Worm (Caenorhabditis elegans) whole organism, L4 larva: Measurements from ENCODE around the gene T04H1.5.

Experiments
- D1046.2 ChIP-seq: fragments of 200-800 bp; sonication (Bioruptor generic); IDR thresholded peaks from 2 replicates; pipeline ENCODE4 v1.3.6; 2022; ENCODE audit warnings: missing genetic modification characterization, missing compliant biosample characterization
- F26F4.8 ChIP-seq: fragments of 200-800 bp; sonication (Bioruptor generic); conservative IDR thresholded peaks from 2 replicates; pipeline ENCODE4 v1.3.6; 2022; ENCODE audit warnings: missing genetic modification characterization, missing compliant biosample characterization
- R02D3.7 ChIP-seq: fragments of 150-350 bp; sonication (generic microtip); optimal IDR thresholded peaks from 3 replicates; lab custom pipeline; 2014; ENCODE audit warnings: missing biosample characterization, missing genetic modification characterization
- T20F7.1 ChIP-seq: fragments of 200-800 bp; sonication (Bioruptor generic); optimal IDR thresholded peaks from 2 replicates; lab custom pipeline; 2018; ENCODE audit warnings: mild to moderate bottlenecking, missing genetic modification characterization, missing compliant biosample characterization
- T26A8.4 ChIP-seq: fragments of 200-800 bp; sonication (Bioruptor generic); IDR thresholded peaks from 2 replicates; pipeline ENCODE4 v1.3.6; 2022; ENCODE audit warnings: missing genetic modification characterization, missing compliant biosample characterization
- Y105C5A.15 ChIP-seq: fragments of 200-800 bp; sonication (Bioruptor generic); IDR thresholded peaks from 2 replicates; pipeline ENCODE4 v1.3.6; 2022; ENCODE audit warnings: missing genetic modification characterization, missing compliant biosample characterization
- Y5F2A.4 ChIP-seq: fragments of 200-800 bp; sonication (Bioruptor generic); optimal IDR thresholded peaks from 2 replicates; lab custom pipeline; 2018; ENCODE audit warnings: mild to moderate bottlenecking, missing genetic modification characterization, missing compliant biosample characterization
- ZK337.2 ChIP-seq: fragments of 200-800 bp; sonication (Bioruptor generic); IDR thresholded peaks from 2 replicates; pipeline ENCODE4 v1.3.6; 2022; ENCODE audit warnings: missing genetic modification reagents, missing genetic modification characterization, missing compliant biosample characterization
- ZK546.5 ChIP-seq, 2 experiments: sonication (generic microtip); optimal IDR thresholded peaks; 2 replicates each; lab custom pipeline; 2017; ENCODE audit warnings: missing biosample characterization in 2 of 2, missing genetic modification characterization in 2 of 2
- aly-2 ChIP-seq: sonication (generic microtip); optimal IDR thresholded peaks from 2 replicates; lab custom pipeline; 2018; ENCODE audit warnings: missing biosample characterization, missing genetic modification characterization
- ceh-44 ChIP-seq: fragments of 200-800 bp; sonication (Bioruptor generic); IDR thresholded peaks from 2 replicates; pipeline ENCODE4 v1.3.6; 2022; ENCODE audit warnings: missing genetic modification reagents, missing genetic modification characterization, missing compliant biosample characterization
- ceh-62 ChIP-seq: sonication (generic microtip); optimal IDR thresholded peaks from 2 replicates; lab custom pipeline; 2017; ENCODE audit warnings: missing biosample characterization, missing genetic modification characterization
- daf-16 ChIP-seq, 3 experiments: sonication (generic microtip); optimal IDR thresholded peaks; 2 replicates each; lab custom pipeline; 2016 to 2017; ENCODE audit warnings: missing genetic modification characterization in 3 of 3, missing genetic modification reagents in 3 of 3, mild to moderate bottlenecking in 2 of 3, missing compliant biosample characterization in 2 of 3, missing biosample characterization in 1 of 3, moderate library complexity in 1 of 3
- daf-19 ChIP-seq: fragments of 200-800 bp; sonication (Bioruptor generic); conservative IDR thresholded peaks from 2 replicates; pipeline ENCODE4 v1.3.6; 2022; ENCODE audit warnings: missing genetic modification characterization, missing compliant biosample characterization
- dmd-6 ChIP-seq: fragments of 200-800 bp; sonication (Bioruptor generic); IDR thresholded peaks from 2 replicates; pipeline ENCODE4 v1.3.6; 2022; ENCODE audit warnings: missing genetic modification reagents, missing genetic modification characterization, missing compliant biosample characterization
- dpl-1 ChIP-seq: fragments of 150-350 bp; optimal IDR thresholded peaks from 2 replicates; lab custom pipeline; 2014; ENCODE audit warnings: missing biosample characterization, missing genetic modification reagents, missing genetic modification characterization
- dve-1 ChIP-seq: sonication (generic microtip); optimal IDR thresholded peaks from 2 replicates; lab custom pipeline; 2017; ENCODE audit warnings: antibody characterized with exemption, mild to moderate bottlenecking, missing genetic modification characterization, missing compliant biosample characterization; ENCODE audit not compliant: insufficient read depth
- egl-27 ChIP-seq: sonication (generic microtip); optimal IDR thresholded peaks from 3 replicates; lab custom pipeline; 2017; ENCODE audit warnings: missing biosample characterization, missing genetic modification reagents, missing genetic modification characterization
- gei-8 ChIP-seq: fragments of 200-800 bp; sonication (Bioruptor generic); optimal IDR thresholded peaks from 2 replicates; lab custom pipeline; 2018; ENCODE audit warnings: mild to moderate bottlenecking, missing genetic modification characterization, missing compliant biosample characterization
- hif-1 ChIP-seq, 2 experiments: sonication (generic microtip); optimal IDR thresholded peaks; 2 replicates each; lab custom pipeline; 2016 to 2017; ENCODE audit warnings: missing compliant biosample characterization in 2 of 2, missing genetic modification characterization in 2 of 2, missing genetic modification reagents in 2 of 2, missing genotype in 2 of 2, mild to moderate bottlenecking in 1 of 2
- hlh-11 ChIP-seq: fragments of 200-800 bp; sonication (Bioruptor generic); optimal IDR thresholded peaks from 2 replicates; lab custom pipeline; 2018; ENCODE audit warnings: mild to moderate bottlenecking, missing genetic modification characterization, missing compliant biosample characterization
- hlh-30 ChIP-seq: sonication (generic microtip); optimal IDR thresholded peaks from 2 replicates; lab custom pipeline; 2017; ENCODE audit warnings: antibody characterized with exemption, mild to moderate bottlenecking, missing genetic modification characterization, missing compliant biosample characterization; ENCODE audit not compliant: insufficient read depth
- lim-7 ChIP-seq: fragments of 200-800 bp; sonication (Bioruptor generic); IDR thresholded peaks from 2 replicates; pipeline ENCODE4 v1.3.6; 2022; ENCODE audit warnings: missing genetic modification characterization, missing compliant biosample characterization
- lin-1 ChIP-seq: fragments of 200-800 bp; sonication (Bioruptor generic); IDR thresholded peaks from 2 replicates; pipeline ENCODE4 v1.3.6; 2022; ENCODE audit warnings: missing genetic modification reagents, missing genetic modification characterization, missing compliant biosample characterization
- lin-13 ChIP-seq: fragments of 150-350 bp; optimal IDR thresholded peaks from 2 replicates; lab custom pipeline; 2014; ENCODE audit warnings: missing biosample characterization, missing genetic modification reagents, missing genetic modification characterization
- lin-15B ChIP-seq: fragments of 150-350 bp; sonication (generic microtip); optimal IDR thresholded peaks from 3 replicates; lab custom pipeline; 2014; ENCODE audit warnings: missing biosample characterization, missing genetic modification characterization
- lir-3 ChIP-seq: sonication (generic microtip); optimal IDR thresholded peaks from 2 replicates; lab custom pipeline; 2016; ENCODE audit warnings: mild to moderate bottlenecking, missing genetic modification characterization, missing compliant biosample characterization
- mdl-1 ChIP-seq, 2 experiments: fragments of 150-350 bp in 1 of 2; sonication (generic microtip) in 1 of 2; optimal IDR thresholded peaks; 2 replicates each; lab custom pipeline; 2014 to 2017; ENCODE audit warnings: missing biosample characterization in 2 of 2, missing genetic modification characterization in 2 of 2
- mdt-29 ChIP-seq: fragments of 200-800 bp; sonication (Bioruptor generic); IDR thresholded peaks from 2 replicates; pipeline ENCODE4 v1.3.6; 2022; ENCODE audit warnings: missing genetic modification reagents, missing genetic modification characterization, missing compliant biosample characterization
- mep-1 ChIP-seq: fragments of 150-350 bp; sonication (generic microtip); optimal IDR thresholded peaks from 3 replicates; lab custom pipeline; 2014; ENCODE audit warnings: missing biosample characterization, missing genetic modification characterization
- mxl-3 ChIP-seq: fragments of 200-800 bp; sonication (Bioruptor generic); optimal IDR thresholded peaks from 2 replicates; lab custom pipeline; 2018; ENCODE audit warnings: mild to moderate bottlenecking, missing genetic modification characterization, missing compliant biosample characterization
- nhr-237 ChIP-seq: sonication (generic microtip); optimal IDR thresholded peaks from 2 replicates; lab custom pipeline; 2017; ENCODE audit warnings: missing biosample characterization, missing genetic modification characterization
- nhr-25 ChIP-seq: sonication (generic microtip); optimal IDR thresholded peaks from 2 replicates; lab custom pipeline; 2017; ENCODE audit warnings: missing genetic modification characterization, mild to moderate bottlenecking, missing compliant biosample characterization, antibody characterized with exemption, moderate library complexity, borderline replicate concordance; ENCODE audit not compliant: insufficient read depth
- nhr-28 ChIP-seq: fragments of 150-350 bp; optimal IDR thresholded peaks from 2 replicates; lab custom pipeline; 2014; ENCODE audit warnings: missing biosample characterization, missing genetic modification characterization
- nhr-77 ChIP-seq: fragments of 150-350 bp; optimal IDR thresholded peaks from 2 replicates; lab custom pipeline; 2014; ENCODE audit warnings: missing biosample characterization, missing genetic modification characterization
- pqm-1 ChIP-seq: sonication (generic microtip); optimal IDR thresholded peaks from 2 replicates; lab custom pipeline; 2017; ENCODE audit warnings: missing biosample characterization, missing genetic modification characterization
- rbr-2 ChIP-seq: sonication (generic microtip); optimal IDR thresholded peaks from 2 replicates; lab custom pipeline; 2016; ENCODE audit warnings: missing genotype, missing genetic modification characterization, missing compliant biosample characterization
- saeg-2 ChIP-seq: fragments of 200-800 bp; sonication (Bioruptor generic); IDR thresholded peaks from 2 replicates; pipeline ENCODE4 v1.3.6; 2022; ENCODE audit warnings: missing genetic modification reagents, missing genetic modification characterization, missing compliant biosample characterization
- snpc-1.2 ChIP-seq: fragments of 200-800 bp; sonication (Bioruptor generic); IDR thresholded peaks from 2 replicates; pipeline ENCODE4 v1.3.6; 2022; ENCODE audit warnings: missing genetic modification reagents, missing genetic modification characterization, missing compliant biosample characterization
- spr-1 ChIP-seq: sonication (generic microtip); optimal IDR thresholded peaks from 2 replicates; lab custom pipeline; 2016; ENCODE audit warnings: mild to moderate bottlenecking, missing genetic modification characterization, missing compliant biosample characterization
- tag-97 ChIP-seq: fragments of 200-800 bp; sonication (Bioruptor generic); IDR thresholded peaks from 2 replicates; pipeline ENCODE4 v1.3.6; 2022; ENCODE audit warnings: missing genetic modification characterization, missing compliant biosample characterization
- unc-130 ChIP-seq: sonication (generic microtip); optimal IDR thresholded peaks from 2 replicates; lab custom pipeline; 2016; ENCODE audit warnings: missing genetic modification reagents, missing genetic modification characterization, missing compliant biosample characterization
- unc-62 ChIP-seq, 3 experiments: fragments of 150-350 bp in 1 of 3; sonication (generic microtip); optimal IDR thresholded peaks in 2 of 3; peaks in 1 of 3; 1 replicate in 1 of 3; 2 replicates in 2 of 3; lab custom pipeline; 2014 to 2017; ENCODE audit warnings: missing biosample characterization in 3 of 3, missing genetic modification characterization in 3 of 3, missing genetic modification reagents in 3 of 3, missing genotype in 1 of 3
- zfp-3 ChIP-seq: fragments of 200-800 bp; sonication (Bioruptor generic); conservative IDR thresholded peaks from 2 replicates; pipeline ENCODE4 v1.3.6; 2022; ENCODE audit warnings: missing genetic modification reagents, missing genetic modification characterization, missing compliant biosample characterization
- zip-11 ChIP-seq: fragments of 200-800 bp; sonication (Bioruptor generic); IDR thresholded peaks from 2 replicates; pipeline ENCODE4 v1.3.6; 2022; ENCODE audit warnings: missing genetic modification characterization, missing compliant biosample characterization
- zip-2 ChIP-seq: fragments of 150-350 bp; optimal IDR thresholded peaks from 2 replicates; lab custom pipeline; 2014; ENCODE audit warnings: missing biosample characterization, missing genetic modification characterization
- ztf-11 ChIP-seq: fragments of 150-350 bp; optimal IDR thresholded peaks from 2 replicates; lab custom pipeline; 2014; ENCODE audit warnings: missing biosample characterization, missing genetic modification characterization

The T04H1.5 gene

ce11 chrV:12296122-12296521 is 45.0 kb downstream of the T04H1.5 start:
- TF ChIP-seq dmd-6 (GFP tag; lab: Robert Waterston, UW) (0 out of 2 replicates have a peak, but pooled peaks have one; percentile 25), daf-16 (GFP tag; optimal IDR thresholded peaks at IDR 0.05; lab: Kevin White, UChicago) (no peak), daf-16 (tag; optimal IDR thresholded peaks at IDR 0.05; lab: Kevin White, UChicago) (peak; percentile 43), saeg-2 (no peak), pqm-1 (tag; lab: Kevin White, UChicago) (peak; percentile 51), dve-1 (tag; lab: Kevin White, UChicago) (peak; percentile 22), lir-3 (tag; lab: Kevin White, UChicago) (no peak), nhr-28 (tag; lab: Kevin White, UChicago) (peak; percentile 29), nhr-25 (no peak), tag-97 (GFP tag; lab: Robert Waterston, UW) (no peak), nhr-77 (tag; lab: Kevin White, UChicago) (peak; percentile 18)

ce11 chrV:12296794-12297193 is 45.7 kb downstream of the T04H1.5 start:
- peak; percentile 65 for TF ChIP-seq mxl-3 (GFP tag; lab: Kevin White, UChicago)
- no peak for TF ChIP-seq unc-62 (GFP tag; optimal IDR thresholded peaks at IDR 0.05 in 1 of 2; lab: Kevin White, UChicago)
- TF ChIP-seq unc-62 (tag; optimal IDR thresholded peaks at IDR 0.05; lab: Kevin White, UChicago) = no peak
- TF ChIP-seq ZK546.5 (tag; optimal IDR thresholded peaks at IDR 0.05; lab: Kevin White, UChicago) = no peak
- no peak for TF ChIP-seq ceh-44
- no peak for TF ChIP-seq lin-13
- no peak for TF ChIP-seq daf-19 (GFP tag; lab: Robert Waterston, UW)
- TF ChIP-seq dpl-1 (GFP tag; lab: Kevin White, UChicago) = no peak
- peak; percentile 1 for TF ChIP-seq hlh-11 (tag; lab: Kevin White, UChicago)
- TF ChIP-seq F26F4.8 = no peak
- TF ChIP-seq zip-11 (GFP tag; lab: Robert Waterston, UW) = no peak
- TF ChIP-seq mdl-1 (tag; optimal IDR thresholded peaks at IDR 0.05; lab: Kevin White, UChicago) = peak in 1 of 2 experiments; percentile 29
- no peak for TF ChIP-seq egl-27 (tag; lab: Kevin White, UChicago)
- TF ChIP-seq mep-1 (tag; lab: Kevin White, UChicago) = no peak
- no peak for TF ChIP-seq hif-1 (tag; optimal IDR thresholded peaks at IDR 0.05; lab: Kevin White, UChicago)
- no peak for TF ChIP-seq zfp-3 (GFP tag; lab: Robert Waterston, UW)
- TF ChIP-seq aly-2 (tag; lab: Kevin White, UChicago) = no peak
- no peak for TF ChIP-seq lin-1
- no peak for TF ChIP-seq lin-15B (tag; lab: Kevin White, UChicago)
- no peak for TF ChIP-seq Y5F2A.4 (GFP tag; lab: Kevin White, UChicago)
- TF ChIP-seq zip-2 (tag; lab: Kevin White, UChicago) = no peak
- TF ChIP-seq snpc-1.2 (GFP tag; lab: Robert Waterston, UW) = no peak
- no peak for TF ChIP-seq ztf-11 (tag; lab: Kevin White, UChicago)
- peak; percentile 47 for TF ChIP-seq hlh-30 (tag; lab: Kevin White, UChicago)
- TF ChIP-seq mdt-29 (GFP tag; lab: Robert Waterston, UW) = no peak
- no peak for TF ChIP-seq spr-1
- no peak for TF ChIP-seq dmd-6 (GFP tag; lab: Robert Waterston, UW)
- no peak for TF ChIP-seq ceh-62 (tag; lab: Kevin White, UChicago)
- no peak for TF ChIP-seq lim-7 (GFP tag; lab: Robert Waterston, UW)

- peak; percentile 40 for TF ChIP-seq dve-1 (tag; lab: Kevin White, UChicago)
- no peak for TF ChIP-seq R02D3.7 (tag; lab: Kevin White, UChicago)
- TF ChIP-seq dmd-6 (GFP tag; lab: Robert Waterston, UW) = peak; percentile 42; the same call in 1 of the 2 replicates
- no peak for TF ChIP-seq rbr-2 (tag; lab: Kevin White, UChicago)
- TF ChIP-seq hlh-30 (tag; lab: Kevin White, UChicago) = no peak
- no peak for TF ChIP-seq snpc-1.2 (GFP tag; lab: Robert Waterston, UW)
- no peak for TF ChIP-seq T26A8.4 (GFP tag; lab: Robert Waterston, UW)
- TF ChIP-seq D1046.2 (GFP tag; lab: Robert Waterston, UW) = no peak
- TF ChIP-seq unc-130 = no peak
- no peak for TF ChIP-seq ZK337.2 (GFP tag; lab: Robert Waterston, UW)
- no peak for TF ChIP-seq nhr-237 (tag; lab: Kevin White, UChicago)
- no peak for TF ChIP-seq egl-27 (tag; lab: Kevin White, UChicago)
- no peak for TF ChIP-seq ceh-62 (tag; lab: Kevin White, UChicago)
- TF ChIP-seq unc-62 (GFP tag; optimal IDR thresholded peaks at IDR 0.05 in 1 of 2; lab: Kevin White, UChicago) = peak in 1 of 2 experiments; percentile 83
- TF ChIP-seq unc-62 (tag; optimal IDR thresholded peaks at IDR 0.05; lab: Kevin White, UChicago) = no peak
- no peak for TF ChIP-seq gei-8 (GFP tag; lab: Kevin White, UChicago)
- no peak for TF ChIP-seq T20F7.1 (GFP tag; lab: Kevin White, UChicago)
- TF ChIP-seq Y105C5A.15 (GFP tag; lab: Robert Waterston, UW) = no peak
- no peak for TF ChIP-seq saeg-2
These were observed 47.0 kb downstream of the T04H1.5 start for ce11 chrV:12298184-12298583.
